Fruit fly (Drosophila melanogaster): ENCODE results near the gene CG12523.

CG12523 gene

DNA sequence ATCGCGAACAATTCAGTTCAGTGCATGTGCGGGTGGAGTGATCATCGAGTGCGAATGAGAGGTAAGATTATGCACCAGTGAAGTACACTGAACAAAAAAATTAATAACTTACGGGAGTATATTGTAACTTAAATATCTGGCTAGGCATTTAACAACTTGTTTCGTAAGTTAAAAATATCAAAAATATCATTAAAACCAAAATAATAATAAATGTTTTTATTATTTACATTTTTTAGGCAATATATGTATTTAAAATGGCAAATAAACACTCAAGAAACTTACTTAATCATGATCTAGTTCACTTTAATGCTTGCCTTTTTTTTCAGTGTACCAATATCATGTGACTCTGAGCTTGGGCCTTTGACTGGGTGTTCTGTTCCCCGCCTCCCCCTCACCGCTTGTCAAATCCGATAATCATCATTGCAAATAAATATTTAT, 16.4 kb upstream of the CG12523 start (continued):
- TF ChIP-seq gfzf (GFP tag; optimal IDR thresholded peaks at IDR 0.05) (no peak), nom (GFP tag; optimal IDR thresholded peaks at IDR 0.05) (peak; percentile 40), Myb (GFP tag; optimal IDR thresholded peaks at IDR 0.05) (no peak), Opbp (GFP tag; IDR thresholded peaks at IDR 0.05; ENCODE audit: partially characterized antibody) (no peak), CG4820 (GFP tag; optimal IDR thresholded peaks at IDR 0.05) (peak; percentile 41), CG8359 (GFP tag; optimal IDR thresholded peaks at IDR 0.05; ENCODE audit: borderline replicate concordance) (peak; percentile 4), CG11085 (GFP tag; IDR thresholded peaks at IDR 0.05) (no peak), sd (tag; optimal IDR thresholded peaks at IDR 0.05) (no peak), Lpt (GFP tag; optimal IDR thresholded peaks at IDR 0.05) (no peak), ro (GFP tag; IDR thresholded peaks at IDR 0.05) (no peak), gt (GFP tag; IDR thresholded peaks at IDR 0.05) (no peak), CG17359 (tag; optimal IDR thresholded peaks at IDR 0.05) (peak; percentile 44), CG6854 (GFP tag; optimal IDR thresholded peaks at IDR 0.05) (no peak), Lhr (GFP tag; optimal IDR thresholded peaks at IDR 0.05) (no peak), CG2889 (GFP tag; IDR thresholded peaks at IDR 0.05) (no peak), CG1024 (GFP tag; IDR thresholded peaks at IDR 0.05) (no peak), ssp (GFP tag; IDR thresholded peaks at IDR 0.05) (0 out of 2 replicates have a peak, but pooled peaks have one; percentile 6), CG13775 (GFP tag; optimal IDR thresholded peaks at IDR 0.05) (peak; percentile 25), CHES-1-like (GFP tag; optimal IDR thresholded peaks at IDR 0.05) (no peak), unpg (GFP tag; optimal IDR thresholded peaks at IDR 0.05) (peak; percentile 36), Ptx1 (GFP tag; IDR thresholded peaks at IDR 0.05) (peak; percentile 46), pho (GFP tag; optimal IDR thresholded peaks at IDR 0.05) (no peak), CG9727 (GFP tag; optimal IDR thresholded peaks at IDR 0.05) (peak; percentile 51), Hand (GFP tag; optimal IDR thresholded peaks at IDR 0.05) (no peak), Blimp-1 (GFP tag; optimal IDR thresholded peaks at IDR 0.05) (peak; percentile 57), CG18262 (tag; optimal IDR thresholded peaks at IDR 0.05) (peak; percentile 46), CG3163 (GFP tag; optimal IDR thresholded peaks at IDR 0.05) (no peak), CG6654 (GFP tag; optimal IDR thresholded peaks at IDR 0.05) (no peak), CG14014 (GFP tag; IDR thresholded peaks at IDR 0.05) (no peak), CG43689 (GFP tag; IDR thresholded peaks at IDR 0.05) (no peak), chif (GFP tag; optimal IDR thresholded peaks at IDR 0.05) (no peak), CG2120 (GFP tag; optimal IDR thresholded peaks at IDR 0.05) (no peak), CG4707 (GFP tag; optimal IDR thresholded peaks at IDR 0.05) (no peak), slou (GFP tag; optimal IDR thresholded peaks at IDR 0.05) (no peak), odd (GFP tag; optimal IDR thresholded peaks at IDR 0.05) (no peak), Six4 (GFP tag; optimal IDR thresholded peaks at IDR 0.05) (peak; percentile 10), CG1603 (tag; optimal IDR thresholded peaks at IDR 0.05) (no peak), CG15479 (GFP tag; optimal IDR thresholded peaks at IDR 0.05) (no peak), CG9437 (GFP tag; optimal IDR thresholded peaks at IDR 0.05) (peak; percentile 38), CG2202 (tag; optimal IDR thresholded peaks at IDR 0.05) (no peak), Fer1 (GFP tag; optimal IDR thresholded peaks at IDR 0.05) (no peak), p53 (GFP tag; optimal IDR thresholded peaks at IDR 0.05) (no peak), pita (GFP tag; optimal IDR thresholded peaks at IDR 0.05) (no peak), z (GFP tag; IDR thresholded peaks at IDR 0.05) (no peak), bowl (GFP tag; IDR thresholded peaks at IDR 0.05) (no peak), stwl (tag; optimal IDR thresholded peaks at IDR 0.05) (no peak), CG7556 (GFP tag; optimal IDR thresholded peaks at IDR 0.05) (peak; percentile 30), psq (GFP tag; optimal IDR thresholded peaks at IDR 0.05) (no peak), dysf (GFP tag; IDR thresholded peaks at IDR 0.05) (peak; percentile 53; the same call in 1 of the 3 replicates), wor (GFP tag; IDR thresholded peaks at IDR 0.05) (no peak), ATbp (GFP tag; optimal IDR thresholded peaks at IDR 0.05) (peak; percentile 9), Sry-δ (GFP tag; optimal IDR thresholded peaks at IDR 0.05) (no peak)
